Worm (Caenorhabditis elegans): ENCODE data around the gene pqn-35.

The pqn-35 gene

DNA sequence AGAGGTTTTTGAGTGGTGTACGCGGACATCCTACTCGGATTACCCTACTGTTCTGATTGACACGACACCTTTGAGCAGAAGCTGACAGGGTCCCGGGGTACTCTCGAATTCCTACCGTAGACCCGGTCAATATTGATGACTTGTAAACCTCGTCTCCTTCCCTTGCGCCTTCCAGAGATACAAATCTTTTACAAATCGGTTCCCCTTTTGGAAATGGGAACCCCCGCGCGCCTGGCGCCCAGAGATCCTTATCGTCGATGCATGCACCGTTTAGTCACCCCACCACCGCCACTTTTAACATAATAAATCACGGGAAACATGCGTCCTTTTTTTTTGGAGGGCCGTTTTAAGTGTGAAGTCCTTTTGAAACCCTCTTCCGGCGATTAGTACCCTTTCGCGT is 39.7 kb upstream of the pqn-35 start:
- no peak for TF ChIP-seq ceh-82 (tag; optimal IDR thresholded peaks at IDR 0.05)
- no peak for TF ChIP-seq elt-2 (tag; optimal IDR thresholded peaks at IDR 0.05)
- TF ChIP-seq jun-1 (tag; optimal IDR thresholded peaks at IDR 0.05): no peak
- TF ChIP-seq lsy-12 (tag; optimal IDR thresholded peaks at IDR 0.05): no peak
- peak; percentile 79 for TF ChIP-seq elt-1 (tag; optimal IDR thresholded peaks at IDR 0.05)
- peak; percentile 4 for TF ChIP-seq nhr-25 (tag; optimal IDR thresholded peaks at IDR 0.05)
- TF ChIP-seq nhr-23 (tag; optimal IDR thresholded peaks at IDR 0.05): no peak
- TF ChIP-seq daf-12 (tag; optimal IDR thresholded peaks at IDR 0.05): no peak
- no peak for TF ChIP-seq nhr-11 (tag; optimal IDR thresholded peaks at IDR 0.05)
- no peak for TF ChIP-seq ama-1 (optimal IDR thresholded peaks at IDR 0.05)
- no peak for TF ChIP-seq ztf-11 (tag; optimal IDR thresholded peaks at IDR 0.05)
- TF ChIP-seq nfya-1 (tag; optimal IDR thresholded peaks at IDR 0.05; ENCODE audit: insufficient read depth): no peak
- no peak for TF ChIP-seq pqm-1 (tag; optimal IDR thresholded peaks at IDR 0.05)
- no peak for TF ChIP-seq ceh-28 (tag; optimal IDR thresholded peaks at IDR 0.05)
- TF ChIP-seq snpc-4 (tag; optimal IDR thresholded peaks at IDR 0.05): no peak
- TF ChIP-seq mdl-1 (tag; optimal IDR thresholded peaks at IDR 0.05): no peak

DNA sequence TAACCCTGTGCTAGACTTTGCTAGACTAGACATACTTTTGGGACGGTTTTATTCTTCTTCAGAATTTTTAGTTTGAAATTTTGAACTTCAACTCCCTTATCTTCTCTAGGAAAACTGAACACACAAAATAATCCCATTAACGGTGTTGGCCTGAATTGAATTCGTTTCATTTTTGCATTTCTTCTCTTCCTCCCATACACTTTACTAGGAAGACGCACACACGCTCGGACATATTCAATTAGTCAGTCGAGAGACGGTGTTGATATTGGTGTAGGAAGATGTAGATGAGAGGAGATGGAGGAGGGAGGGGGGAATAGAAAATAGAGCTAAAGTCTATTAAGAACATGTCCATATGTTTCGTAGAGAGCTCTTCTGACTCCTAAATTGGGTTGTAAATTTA is 38.1 kb upstream of the pqn-35 start:
- TF ChIP-seq ZK546.5 (tag; optimal IDR thresholded peaks at IDR 0.05) (no peak), pha-4 (tag; optimal IDR thresholded peaks at IDR 0.05) (no peak), ceh-82 (tag; optimal IDR thresholded peaks at IDR 0.05) (no peak), aly-2 (tag; optimal IDR thresholded peaks at IDR 0.05) (no peak), ceh-28 (tag; optimal IDR thresholded peaks at IDR 0.05) (no peak), nhr-43 (tag; optimal IDR thresholded peaks at IDR 0.05; ENCODE audit: poor library complexity, severe bottlenecking) (no peak), ztf-11 (tag; optimal IDR thresholded peaks at IDR 0.05) (no peak), ceh-16 (tag; optimal IDR thresholded peaks at IDR 0.05) (no peak), pqm-1 (tag; optimal IDR thresholded peaks at IDR 0.05) (no peak), nhr-237 (tag; optimal IDR thresholded peaks at IDR 0.05) (no peak), mml-1 (tag; optimal IDR thresholded peaks at IDR 0.05) (no peak), ztf-4 (tag; optimal IDR thresholded peaks at IDR 0.05) (no peak), unc-62 (GFP tag; optimal IDR thresholded peaks at IDR 0.05) (no peak), skn-1 (tag; optimal IDR thresholded peaks at IDR 0.05) (no peak), mdl-1 (tag; optimal IDR thresholded peaks at IDR 0.05) (no peak), unc-39 (tag; optimal IDR thresholded peaks at IDR 0.05) (no peak), zag-1 (tag; optimal IDR thresholded peaks at IDR 0.05) (no peak), sea-2 (GFP tag; optimal IDR thresholded peaks at IDR 0.05) (no peak), lsy-12 (tag; optimal IDR thresholded peaks at IDR 0.05) (no peak), egl-5 (tag; optimal IDR thresholded peaks at IDR 0.05) (no peak)

DNA sequence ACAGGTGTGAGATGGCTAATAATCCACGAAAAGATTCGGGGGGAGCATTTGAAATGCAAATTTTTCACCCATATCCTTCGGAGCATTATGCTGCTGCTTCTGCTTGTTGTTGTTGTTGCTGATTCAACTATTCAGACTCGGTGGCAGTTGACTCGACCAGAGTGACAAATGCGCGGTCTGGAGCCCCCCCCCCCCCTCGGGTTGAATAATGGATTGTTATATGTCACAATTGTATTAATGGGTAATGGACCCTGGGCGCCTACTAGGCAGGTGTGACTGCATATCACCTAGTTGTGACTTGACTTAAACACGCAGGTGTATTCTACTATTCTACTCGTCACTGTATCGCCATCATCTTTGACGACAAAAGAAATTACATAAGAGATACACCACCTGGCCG is 37.2 kb upstream of the pqn-35 start:
- TF ChIP-seq lsy-12 (tag; optimal IDR thresholded peaks at IDR 0.05) (peak; percentile 25), nhr-23 (tag; optimal IDR thresholded peaks at IDR 0.05) (no peak), lin-39 (tag; optimal IDR thresholded peaks at IDR 0.05) (peak; percentile 79), fos-1 (tag; optimal IDR thresholded peaks at IDR 0.05) (no peak), nhr-77 (tag; optimal IDR thresholded peaks at IDR 0.05) (no peak)

DNA sequence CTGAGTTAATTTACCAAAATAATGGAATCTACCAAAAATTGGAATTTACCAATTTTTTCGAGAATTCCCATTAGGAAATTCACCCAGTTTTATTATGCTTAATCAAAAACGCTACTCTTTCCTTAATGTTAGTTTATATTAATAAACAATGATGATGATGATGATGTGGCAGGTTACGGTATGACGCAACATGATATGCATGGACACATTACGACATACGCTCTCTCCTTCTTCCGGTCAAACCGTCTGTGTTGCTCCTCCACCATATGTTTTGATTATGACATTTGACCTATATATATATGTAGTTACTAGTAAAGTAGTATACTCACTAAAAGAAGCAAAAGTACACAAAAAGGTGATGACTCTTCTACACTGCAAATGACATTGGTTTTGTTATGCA is 35.4 kb upstream of the pqn-35 start:
- TF ChIP-seq ceh-28 (tag; optimal IDR thresholded peaks at IDR 0.05) (no peak), ceh-9 (tag; optimal IDR thresholded peaks at IDR 0.05) (no peak), zag-1 (tag; optimal IDR thresholded peaks at IDR 0.05) (no peak), nhr-25 (tag; optimal IDR thresholded peaks at IDR 0.05) (no peak), tbx-2 (tag; optimal IDR thresholded peaks at IDR 0.05) (no peak), R02D3.7 (tag; optimal IDR thresholded peaks at IDR 0.05) (no peak), pqm-1 (tag; optimal IDR thresholded peaks at IDR 0.05) (no peak), nhr-12 (tag; optimal IDR thresholded peaks at IDR 0.05) (no peak), ama-1 (optimal IDR thresholded peaks at IDR 0.05) (no peak)

DNA sequence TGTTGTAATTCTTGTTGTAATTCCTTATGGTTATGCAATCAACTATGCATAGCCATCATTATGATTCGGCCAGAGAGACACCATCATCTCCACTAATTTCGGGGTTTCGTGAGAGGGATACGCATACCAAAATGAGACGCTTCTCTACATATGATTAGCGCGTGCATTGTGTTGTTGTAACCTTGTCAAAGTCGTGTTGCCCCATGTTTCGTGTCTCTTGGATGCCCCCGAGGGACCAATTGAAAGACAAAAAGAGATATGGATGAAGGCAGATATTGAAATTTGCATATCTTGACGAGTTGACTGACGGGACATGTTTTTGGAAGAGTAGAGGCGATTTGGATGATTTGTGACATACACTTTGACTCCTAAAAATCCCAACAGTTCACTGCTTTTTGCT is 33.4 kb upstream of the pqn-35 start:
- TF ChIP-seq hmg-11 (tag; optimal IDR thresholded peaks at IDR 0.05) (no peak), unc-62 (GFP tag; optimal IDR thresholded peaks at IDR 0.05) (peak; percentile 58)

Data from whole organism, L3 larva.